Worm (Caenorhabditis elegans): ENCODE results near the gene sri-34.

The sri-34 gene

ce11 chrII:3158985-3159384 is at the start of gene sri-34:
TSS of gene sri-34 (minus strand) at chrII:3159085.
- no peak for TF ChIP-seq nhr-76 (tag; optimal IDR thresholded peaks at IDR 0.05)
- TF ChIP-seq nhr-25 (tag; optimal IDR thresholded peaks at IDR 0.05): no peak
- no peak for TF ChIP-seq egl-5 (tag; optimal IDR thresholded peaks at IDR 0.05)
- no peak for TF ChIP-seq sea-2 (GFP tag; optimal IDR thresholded peaks at IDR 0.05)
- TF ChIP-seq lin-15B (tag; optimal IDR thresholded peaks at IDR 0.05): no peak
- TF ChIP-seq pqm-1 (tag; optimal IDR thresholded peaks at IDR 0.05): no peak
- no peak for TF ChIP-seq ceh-28 (tag; optimal IDR thresholded peaks at IDR 0.05)
- TF ChIP-seq nhr-28 (tag; optimal IDR thresholded peaks at IDR 0.05): no peak
- no peak for TF ChIP-seq nhr-23 (tag; optimal IDR thresholded peaks at IDR 0.05)
- no peak for TF ChIP-seq nfya-1 (tag; optimal IDR thresholded peaks at IDR 0.05; ENCODE audit: insufficient read depth)
- TF ChIP-seq nhr-12 (tag; optimal IDR thresholded peaks at IDR 0.05): no peak
- TF ChIP-seq unc-62 (GFP tag; optimal IDR thresholded peaks at IDR 0.05): no peak
- TF ChIP-seq mml-1 (tag; optimal IDR thresholded peaks at IDR 0.05): no peak
- no peak for TF ChIP-seq ama-1 (optimal IDR thresholded peaks at IDR 0.05)
- TF ChIP-seq lsy-12 (tag; optimal IDR thresholded peaks at IDR 0.05): no peak
- TF ChIP-seq lin-39 (tag; optimal IDR thresholded peaks at IDR 0.05): no peak
- TF ChIP-seq elt-3 (tag; optimal IDR thresholded peaks at IDR 0.05): no peak
- no peak for TF ChIP-seq R02D3.7 (tag; optimal IDR thresholded peaks at IDR 0.05)
- TF ChIP-seq egl-27 (tag; optimal IDR thresholded peaks at IDR 0.05): no peak

- TF ChIP-seq elt-3 (tag; optimal IDR thresholded peaks at IDR 0.05) (no peak), nhr-25 (tag; optimal IDR thresholded peaks at IDR 0.05) (no peak), fkh-2 (tag; optimal IDR thresholded peaks at IDR 0.05) (no peak), nhr-237 (tag; optimal IDR thresholded peaks at IDR 0.05) (no peak), unc-39 (tag; optimal IDR thresholded peaks at IDR 0.05) (no peak), lin-39 (tag; optimal IDR thresholded peaks at IDR 0.05) (no peak), ceh-16 (tag; optimal IDR thresholded peaks at IDR 0.05) (no peak), fkh-10 (GFP tag; optimal IDR thresholded peaks at IDR 0.05) (no peak), zag-1 (tag; optimal IDR thresholded peaks at IDR 0.05) (no peak), elt-1 (tag; optimal IDR thresholded peaks at IDR 0.05) (no peak), elt-2 (tag; optimal IDR thresholded peaks at IDR 0.05) (no peak), jun-1 (tag; optimal IDR thresholded peaks at IDR 0.05) (no peak), nhr-11 (tag; optimal IDR thresholded peaks at IDR 0.05) (no peak), sea-2 (GFP tag; optimal IDR thresholded peaks at IDR 0.05) (no peak)
Measured at ce11 chrII:3208679-3209078, 49.8 kb upstream of the sri-34 start, which contains the start of gene sdz-35. TSS of gene sdz-35 (minus strand) at chrII:3208779.

DNA sequence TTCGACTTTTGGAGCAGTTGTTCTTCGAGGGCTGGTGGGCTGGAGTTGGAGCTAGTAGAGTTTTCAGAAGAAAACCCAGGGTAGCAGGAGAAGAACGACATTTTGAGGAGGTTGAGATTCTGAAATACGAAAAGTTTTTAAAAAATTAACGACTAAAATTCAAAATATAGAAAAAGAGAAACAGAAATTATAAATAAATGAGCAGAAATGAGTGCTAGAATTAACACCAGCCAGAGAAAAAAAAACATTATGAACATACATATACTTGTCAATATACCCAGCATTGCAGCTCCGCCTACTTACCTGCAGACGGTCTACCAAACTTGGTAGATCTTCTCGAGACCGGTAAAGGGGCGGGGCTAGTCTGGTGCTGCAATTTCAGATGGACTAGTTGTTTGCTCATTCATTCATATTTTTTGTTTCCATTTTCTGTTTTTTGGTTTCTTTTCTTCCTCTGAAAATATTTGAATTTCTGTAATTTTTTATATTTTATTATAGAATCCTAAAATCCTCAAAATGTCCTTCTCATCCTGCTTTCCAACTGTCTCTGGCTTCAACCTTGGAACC is 47.6 kb upstream of the sri-34 start, which contains the start of the genes ZC239.20 and ZC239.21:
Gene ZC239.20 (minus strand): TSS at position 101 of the 567 bp plus-strand sequence.
Gene ZC239.21 (plus strand): TSS at position 517 of the 567 bp plus-strand sequence.
- no peak for TF ChIP-seq unc-62 (GFP tag; optimal IDR thresholded peaks at IDR 0.05)

- no peak for TF ChIP-seq ZK546.5 (tag; optimal IDR thresholded peaks at IDR 0.05)
- no peak for TF ChIP-seq nhr-77 (tag; optimal IDR thresholded peaks at IDR 0.05)
- TF ChIP-seq pha-4 (tag; optimal IDR thresholded peaks at IDR 0.05): no peak
- no peak for TF ChIP-seq R02D3.7 (tag; optimal IDR thresholded peaks at IDR 0.05)
- TF ChIP-seq unc-62 (GFP tag; optimal IDR thresholded peaks at IDR 0.05): no peak
- TF ChIP-seq lin-15B (tag; optimal IDR thresholded peaks at IDR 0.05): no peak
- TF ChIP-seq fkh-10 (GFP tag; optimal IDR thresholded peaks at IDR 0.05): no peak
- TF ChIP-seq nhr-12 (tag; optimal IDR thresholded peaks at IDR 0.05): no peak
- TF ChIP-seq nhr-67 (tag; optimal IDR thresholded peaks at IDR 0.05): no peak
- no peak for TF ChIP-seq ztf-4 (tag; optimal IDR thresholded peaks at IDR 0.05)
- no peak for TF ChIP-seq nhr-28 (tag; optimal IDR thresholded peaks at IDR 0.05)
- TF ChIP-seq snpc-4 (tag; optimal IDR thresholded peaks at IDR 0.05): no peak
- TF ChIP-seq nhr-25 (tag; optimal IDR thresholded peaks at IDR 0.05): no peak
- no peak for TF ChIP-seq ceh-16 (tag; optimal IDR thresholded peaks at IDR 0.05)
- no peak for TF ChIP-seq nhr-11 (tag; optimal IDR thresholded peaks at IDR 0.05)
- no peak for TF ChIP-seq jun-1 (tag; optimal IDR thresholded peaks at IDR 0.05)
Measured at ce11 chrII:3203415-3203814, 44.5 kb upstream of the sri-34 start, which contains the start of gene sri-50. TSS of gene sri-50 (plus strand) at chrII:3203715.

DNA sequence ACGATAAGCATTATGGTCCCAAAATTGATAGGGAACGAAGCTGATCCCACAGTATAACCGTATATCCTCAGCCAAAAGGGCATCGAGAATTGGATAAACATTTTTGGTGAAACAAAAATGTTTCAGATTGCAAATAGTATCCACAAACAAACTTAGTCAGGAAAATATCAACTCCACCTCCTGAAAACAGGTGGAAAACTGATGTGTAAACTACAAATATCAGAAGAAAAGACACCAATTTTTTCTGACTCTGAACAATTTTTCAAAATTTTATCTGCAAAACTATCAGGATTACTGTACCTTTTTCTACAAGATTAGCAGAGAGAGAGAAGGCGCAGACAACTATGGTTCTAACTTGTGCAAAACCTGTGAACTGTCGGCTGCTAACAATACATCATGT is 43.6 kb upstream of the sri-34 start, which contains the start of gene sri-53:
Gene sri-53 (minus strand): TSS at position 101 of the 400 bp plus-strand sequence.
- no peak for TF ChIP-seq hmg-11 (tag; optimal IDR thresholded peaks at IDR 0.05)
- no peak for TF ChIP-seq elt-3 (tag; optimal IDR thresholded peaks at IDR 0.05)
- TF ChIP-seq nhr-43 (tag; optimal IDR thresholded peaks at IDR 0.05; ENCODE audit: poor library complexity, severe bottlenecking): no peak
- TF ChIP-seq nhr-28 (tag; optimal IDR thresholded peaks at IDR 0.05): no peak
- no peak for TF ChIP-seq lsy-12 (tag; optimal IDR thresholded peaks at IDR 0.05)
- TF ChIP-seq nhr-23 (tag; optimal IDR thresholded peaks at IDR 0.05): no peak
- no peak for TF ChIP-seq snpc-4 (tag; optimal IDR thresholded peaks at IDR 0.05)
- TF ChIP-seq pqm-1 (tag; optimal IDR thresholded peaks at IDR 0.05): no peak
